Worm (Caenorhabditis elegans): ENCODE results near the gene F22E5.17.

F22E5.17 gene

ce11 chrII:2705200-2705599 lies 27.4 kb downstream of the F22E5.17 start, which contains the start of gene srh-128:
Gene srh-128, minus strand, starts transcription at chrII:2705300.
- TF ChIP-seq tlp-1 (tag; optimal IDR thresholded peaks at IDR 0.05) (no peak), xbp-1 (tag; optimal IDR thresholded peaks at IDR 0.05) (no peak), mep-1 (tag; optimal IDR thresholded peaks at IDR 0.05) (no peak), lin-35 (GFP tag; optimal IDR thresholded peaks at IDR 0.05) (no peak)

- TF ChIP-seq nhr-71 (tag; optimal IDR thresholded peaks at IDR 0.05) (peak; percentile 42), fkh-8 (tag; optimal IDR thresholded peaks at IDR 0.05) (peak; percentile 55), nhr-47 (tag; optimal IDR thresholded peaks at IDR 0.05) (peak; percentile 23), nhr-20 (tag; optimal IDR thresholded peaks at IDR 0.05) (peak; percentile 7), aha-1 (tag; optimal IDR thresholded peaks at IDR 0.05) (no peak), lin-35 (GFP tag; optimal IDR thresholded peaks at IDR 0.05) (peak in 1 of 2 experiments; percentile 34), mdl-1 (tag; optimal IDR thresholded peaks at IDR 0.05) (peak in 1 of 2 experiments; percentile 8), irx-1 (tag; optimal IDR thresholded peaks at IDR 0.05) (no peak), rnt-1 (tag; optimal IDR thresholded peaks at IDR 0.05) (peak; percentile 29), efl-1 (optimal IDR thresholded peaks at IDR 0.05) (peak; percentile 29 to 64), efl-1 (GFP tag; optimal IDR thresholded peaks at IDR 0.05 in 1 of 2) (no peak), lin-14 (GFP tag; optimal IDR thresholded peaks at IDR 0.05) (peak; percentile 66)
These were observed 30.0 kb downstream of the F22E5.17 start, which contains the start of gene Y47G7B.2 for ce11 chrII:2707872-2708271. Gene Y47G7B.2, minus strand, starts transcription at chrII:2708014.

DNA sequence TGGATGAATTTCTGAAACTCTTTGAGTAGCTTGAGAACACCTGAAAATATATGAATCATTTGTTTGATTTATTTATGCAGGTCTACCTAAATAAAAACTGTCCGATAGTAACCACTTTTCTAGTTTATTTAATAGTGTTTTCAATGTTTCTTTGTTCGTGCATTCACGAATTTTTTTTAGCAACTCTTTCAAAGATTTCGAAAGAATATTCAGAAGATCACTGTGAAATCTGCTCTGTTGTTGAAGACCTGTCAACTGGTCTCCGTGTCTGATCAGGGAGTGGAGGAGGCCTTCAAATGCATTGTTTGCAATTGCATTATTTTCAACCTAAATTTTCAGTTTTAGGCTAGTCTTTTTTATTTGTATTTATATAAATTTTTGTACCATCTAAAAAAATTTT lies 32.1 kb downstream of the F22E5.17 start, which contains the start of gene T05A8.1:
T05A8.1 (minus strand) TSS at position 101 of the 400 bp plus-strand sequence.
- TF ChIP-seq mep-1 (tag; optimal IDR thresholded peaks at IDR 0.05) (no peak), fkh-4 (tag; optimal IDR thresholded peaks at IDR 0.05; ENCODE audit: borderline replicate concordance) (no peak), isw-1 (GFP tag; IDR thresholded peaks at IDR 0.05) (no peak), sup-37 (GFP tag; optimal IDR thresholded peaks at IDR 0.05) (no peak), zag-1 (tag; optimal IDR thresholded peaks at IDR 0.05) (no peak), mef-2 (tag; optimal IDR thresholded peaks at IDR 0.05) (no peak), fos-1 (tag; optimal IDR thresholded peaks at IDR 0.05) (no peak), ceh-82 (tag; optimal IDR thresholded peaks at IDR 0.05) (no peak), nhr-11 (tag; optimal IDR thresholded peaks at IDR 0.05) (no peak), lin-39 (tag; optimal IDR thresholded peaks at IDR 0.05) (no peak), unc-62 (GFP tag; optimal IDR thresholded peaks at IDR 0.05) (no peak), xbp-1 (tag; optimal IDR thresholded peaks at IDR 0.05) (no peak), nhr-237 (tag; optimal IDR thresholded peaks at IDR 0.05) (no peak)

- TF ChIP-seq nhr-76 (tag; optimal IDR thresholded peaks at IDR 0.05) (no peak), unc-62 (GFP tag; optimal IDR thresholded peaks at IDR 0.05) (no peak), nhr-11 (tag; optimal IDR thresholded peaks at IDR 0.05) (no peak), dpl-1 (GFP tag; optimal IDR thresholded peaks at IDR 0.05) (no peak), nhr-84 (tag; optimal IDR thresholded peaks at IDR 0.05) (no peak), sptf-1 (tag; optimal IDR thresholded peaks at IDR 0.05) (no peak), lin-14 (GFP tag; optimal IDR thresholded peaks at IDR 0.05) (no peak), nhr-47 (tag; optimal IDR thresholded peaks at IDR 0.05) (no peak), pax-3 (tag; optimal IDR thresholded peaks at IDR 0.05) (no peak), nhr-90 (tag; optimal IDR thresholded peaks at IDR 0.05; ENCODE audit: poor library complexity) (no peak)
These were observed 33.1 kb downstream of the F22E5.17 start, which contains the start of gene T05A8.2 for ce11 chrII:2710919-2711318. Gene T05A8.2, minus strand, starts transcription at chrII:2711019.

- no peak for TF ChIP-seq nhr-85 (tag)
- no peak for TF ChIP-seq efl-3 (GFP tag; optimal IDR thresholded peaks at IDR 0.05)
- TF ChIP-seq nhr-76 (tag; optimal IDR thresholded peaks at IDR 0.05): no peak
- no peak for TF ChIP-seq snu-23 (GFP tag; optimal IDR thresholded peaks at IDR 0.05)
- no peak for TF ChIP-seq hpl-2 (GFP tag; optimal IDR thresholded peaks at IDR 0.05)
- no peak for TF ChIP-seq nhr-19 (GFP tag; conservative IDR thresholded peaks at IDR 0.05)
- no peak for TF ChIP-seq mdl-1 (tag; optimal IDR thresholded peaks at IDR 0.05)
- TF ChIP-seq pag-3 (tag; optimal IDR thresholded peaks at IDR 0.05; ENCODE audit: borderline replicate concordance, insufficient read depth): no peak
These were observed 39.5 kb downstream of the F22E5.17 start, which contains the start of gene T05A8.3 for ce11 chrII:2717335-2717734. Gene T05A8.3, minus strand, starts transcription at chrII:2717435.

All from whole organism, L1 larva.